Worm (Caenorhabditis elegans) whole organism, young adult: ENCODE data around the gene spch-1.
A peak's percentile ranks its signal among the peaks of the same experiment; 100 is the strongest.

Source experiments
- C06A6.2 ChIP-seq: fragments of 200-800 bp; sonication (Bioruptor generic); conservative IDR thresholded peaks from 2 replicates; pipeline ENCODE4 v1.3.6; 2022; ENCODE audit warnings: missing genetic modification characterization, missing compliant biosample characterization
- F23B12.7 ChIP-seq: sonication (generic microtip); optimal IDR thresholded peaks from 2 replicates; lab custom pipeline; 2017; ENCODE audit warnings: missing genetic modification characterization, mild to moderate bottlenecking, missing compliant biosample characterization, antibody characterized with exemption, moderate library complexity; ENCODE audit not compliant: insufficient read depth
- F33H1.4 ChIP-seq: fragments of 200-800 bp; sonication (Bioruptor generic); IDR thresholded peaks from 2 replicates; pipeline ENCODE4 v1.3.6; 2022; ENCODE audit warnings: missing genetic modification reagents, missing genetic modification characterization, missing compliant biosample characterization
- F52B5.7 ChIP-seq: sonication (generic microtip); optimal IDR thresholded peaks from 2 replicates; lab custom pipeline; 2016; ENCODE audit warnings: mild to moderate bottlenecking, missing genetic modification characterization, missing compliant biosample characterization
- K12H6.12 ChIP-seq: fragments of 200-800 bp; sonication (Bioruptor generic); optimal IDR thresholded peaks from 2 replicates; lab custom pipeline; 2018; ENCODE audit warnings: mild to moderate bottlenecking, missing genetic modification characterization, missing compliant biosample characterization
- T07F8.4 ChIP-seq: sonication (generic microtip); optimal IDR thresholded peaks from 2 replicates; lab custom pipeline; 2016; ENCODE audit warnings: mild to moderate bottlenecking, missing genetic modification characterization, moderate library complexity, missing compliant biosample characterization
- T26A5.8 ChIP-seq: sonication (generic microtip); optimal IDR thresholded peaks from 2 replicates; lab custom pipeline; 2016; ENCODE audit warnings: missing genetic modification characterization, missing compliant biosample characterization
- Y56A3A.18 ChIP-seq: fragments of 200-800 bp; sonication (Bioruptor generic); IDR thresholded peaks from 2 replicates; pipeline ENCODE4 v1.3.6; 2022; ENCODE audit warnings: missing genetic modification reagents, missing genetic modification characterization, missing compliant biosample characterization
- aptf-3 ChIP-seq: fragments of 200-800 bp; sonication (Bioruptor generic); IDR thresholded peaks from 2 replicates; pipeline ENCODE4 v1.3.6; 2022; ENCODE audit warnings: missing genetic modification characterization, missing compliant biosample characterization
- attf-5 ChIP-seq: fragments of 200-800 bp; sonication (Bioruptor generic); optimal IDR thresholded peaks from 2 replicates; lab custom pipeline; 2018; ENCODE audit warnings: mild to moderate bottlenecking, missing genetic modification characterization, missing compliant biosample characterization
- cebp-1 ChIP-seq, 2 experiments: fragments of 200-800 bp in 1 of 2; sonication (Bioruptor generic) in 1 of 2; sonication (generic microtip) in 1 of 2; IDR thresholded peaks in 1 of 2; optimal IDR thresholded peaks in 1 of 2; 2 replicates each; pipeline versions ENCODE4 v1.3.6 to Lab custom; 2017 to 2022; ENCODE audit warnings: missing compliant biosample characterization in 2 of 2, missing genetic modification characterization in 2 of 2, mild to moderate bottlenecking in 1 of 2, missing genetic modification reagents in 1 of 2, moderate library complexity in 1 of 2
- cebp-2 ChIP-seq: fragments of 200-800 bp; sonication (Bioruptor generic); IDR thresholded peaks from 2 replicates; pipeline ENCODE4 v1.3.6; 2022; ENCODE audit warnings: missing genetic modification characterization, missing compliant biosample characterization
- dox-1 ChIP-seq: fragments of 200-800 bp; sonication (Bioruptor generic); IDR thresholded peaks from 2 replicates; pipeline ENCODE4 v1.3.6; 2022; ENCODE audit warnings: missing genetic modification reagents, missing genetic modification characterization, missing compliant biosample characterization
- dpff-1 ChIP-seq: sonication (generic microtip); optimal IDR thresholded peaks from 2 replicates; lab custom pipeline; 2017; ENCODE audit warnings: mild to moderate bottlenecking, missing genetic modification characterization, missing compliant biosample characterization
- dpl-1 ChIP-seq: fragments of 150-350 bp; optimal IDR thresholded peaks from 2 replicates; lab custom pipeline; 2014; ENCODE audit warnings: missing biosample characterization, missing genetic modification reagents, missing genetic modification characterization
- efl-1 ChIP-seq: fragments of 150-350 bp; optimal IDR thresholded peaks from 2 replicates; lab custom pipeline; 2014; ENCODE audit warnings: missing biosample characterization, missing genetic modification reagents, missing genetic modification characterization
- gei-17 ChIP-seq: fragments of 200-800 bp; sonication (Bioruptor generic); optimal IDR thresholded peaks from 2 replicates; lab custom pipeline; 2018; ENCODE audit warnings: mild to moderate bottlenecking, missing genetic modification characterization, missing compliant biosample characterization
- hmg-20 ChIP-seq: fragments of 200-800 bp; sonication (Bioruptor generic); IDR thresholded peaks from 2 replicates; pipeline ENCODE4 v1.3.6; 2022; ENCODE audit warnings: missing genetic modification reagents, missing genetic modification characterization, missing compliant biosample characterization
- let-607 ChIP-seq, 2 experiments: fragments of 200-800 bp in 1 of 2; sonication (Bioruptor generic) in 1 of 2; sonication (generic microtip) in 1 of 2; optimal IDR thresholded peaks; 2 replicates each; lab custom pipeline; 2016 to 2018; ENCODE audit warnings: mild to moderate bottlenecking in 2 of 2, missing compliant biosample characterization in 2 of 2, missing genetic modification characterization in 2 of 2, moderate library complexity in 2 of 2, missing genotype in 1 of 2
- lin-26 ChIP-seq: fragments of 200-800 bp; sonication (Bioruptor generic); IDR thresholded peaks from 2 replicates; pipeline ENCODE4 v1.3.6; 2022; ENCODE audit warnings: missing genetic modification reagents, missing genetic modification characterization, missing compliant biosample characterization
- lin-35 ChIP-seq, 3 experiments: fragments of 150-350 bp in 2 of 3; sonication (generic microtip) in 1 of 3; optimal IDR thresholded peaks; 2 replicates each; lab custom pipeline; 2014 to 2018; ENCODE audit warnings: missing biosample characterization in 3 of 3, missing genetic modification characterization in 3 of 3, missing genetic modification reagents in 3 of 3
- lin-40 ChIP-seq: sonication (generic microtip); optimal IDR thresholded peaks from 2 replicates; lab custom pipeline; 2016; ENCODE audit warnings: missing genetic modification characterization, mild to moderate bottlenecking, missing compliant biosample characterization, missing genotype, missing genetic modification reagents
- lin-54 ChIP-seq: fragments of 200-800 bp; sonication (Bioruptor generic); optimal IDR thresholded peaks from 2 replicates; lab custom pipeline; 2018; ENCODE audit warnings: mild to moderate bottlenecking, missing genetic modification characterization, missing compliant biosample characterization
- lsl-1 ChIP-seq: fragments of 200-800 bp; sonication (Bioruptor generic); optimal IDR thresholded peaks from 2 replicates; lab custom pipeline; 2018; ENCODE audit warnings: mild to moderate bottlenecking, missing genetic modification characterization, moderate library complexity, missing compliant biosample characterization
- lsy-27 ChIP-seq: sonication (generic microtip); optimal IDR thresholded peaks from 2 replicates; lab custom pipeline; 2017; ENCODE audit warnings: missing genetic modification characterization, mild to moderate bottlenecking, missing compliant biosample characterization, antibody characterized with exemption, missing genotype, borderline replicate concordance; ENCODE audit not compliant: insufficient read depth
- madf-6 ChIP-seq: fragments of 200-800 bp; sonication (Bioruptor generic); IDR thresholded peaks from 2 replicates; pipeline ENCODE4 v1.3.6; 2022; ENCODE audit warnings: missing genetic modification reagents, missing genetic modification characterization, missing compliant biosample characterization
- madf-8 ChIP-seq: fragments of 200-800 bp; sonication (Bioruptor generic); conservative IDR thresholded peaks from 2 replicates; pipeline ENCODE4 v1.3.6; 2022; ENCODE audit warnings: missing genetic modification reagents, missing genetic modification characterization, missing compliant biosample characterization
- mel-28 ChIP-seq: sonication (generic microtip); optimal IDR thresholded peaks from 2 replicates; lab custom pipeline; 2016; ENCODE audit warnings: borderline replicate concordance, mild to moderate bottlenecking, missing genetic modification characterization, missing compliant biosample characterization
- nhr-80 ChIP-seq: sonication (generic microtip); optimal IDR thresholded peaks from 2 replicates; lab custom pipeline; 2016; ENCODE audit warnings: missing genetic modification characterization, missing compliant biosample characterization
- pbrm-1 ChIP-seq: fragments of 200-800 bp; sonication (Bioruptor generic); IDR thresholded peaks from 2 replicates; pipeline ENCODE4 v1.3.6; 2022; ENCODE audit warnings: missing genetic modification reagents, missing genetic modification characterization, missing compliant biosample characterization
- pha-4 ChIP-seq: fragments of 150-350 bp; sonication (generic microtip); optimal IDR thresholded peaks from 2 replicates; lab custom pipeline; 2014; ENCODE audit warnings: missing biosample characterization, missing genetic modification reagents, missing genetic modification characterization
- snpc-4 ChIP-seq, 5 experiments: fragments of 150-350 bp in 1 of 5; sonication (generic microtip) in 4 of 5; optimal IDR thresholded peaks; 2 replicates each; lab custom pipeline; 2014 to 2018; ENCODE audit warnings: missing genetic modification characterization in 5 of 5, missing biosample characterization in 3 of 5, antibody characterized with exemption in 2 of 5, mild to moderate bottlenecking in 2 of 5, missing compliant biosample characterization in 2 of 5, missing genotype in 2 of 5, moderate library complexity in 2 of 5, missing genetic modification reagents in 1 of 5
- tbp1 ChIP-seq: fragments of 200-800 bp; sonication (Bioruptor generic); optimal IDR thresholded peaks from 2 replicates; lab custom pipeline; 2018; ENCODE audit warnings: mild to moderate bottlenecking, missing genetic modification characterization, missing compliant biosample characterization
- ztf-18 ChIP-seq: sonication (generic microtip); optimal IDR thresholded peaks from 2 replicates; lab custom pipeline; 2016; ENCODE audit warnings: missing genotype, mild to moderate bottlenecking, missing genetic modification characterization, missing compliant biosample characterization
- ztf-22 ChIP-seq: fragments of 200-800 bp; sonication (Bioruptor generic); optimal IDR thresholded peaks from 2 replicates; lab custom pipeline; 2018; ENCODE audit warnings: mild to moderate bottlenecking, missing genetic modification characterization, moderate library complexity, missing compliant biosample characterization
- ztf-26 ChIP-seq: sonication (generic microtip); optimal IDR thresholded peaks from 2 replicates; lab custom pipeline; 2017; ENCODE audit warnings: missing genetic modification characterization, missing compliant biosample characterization

Gene spch-1

DNA sequence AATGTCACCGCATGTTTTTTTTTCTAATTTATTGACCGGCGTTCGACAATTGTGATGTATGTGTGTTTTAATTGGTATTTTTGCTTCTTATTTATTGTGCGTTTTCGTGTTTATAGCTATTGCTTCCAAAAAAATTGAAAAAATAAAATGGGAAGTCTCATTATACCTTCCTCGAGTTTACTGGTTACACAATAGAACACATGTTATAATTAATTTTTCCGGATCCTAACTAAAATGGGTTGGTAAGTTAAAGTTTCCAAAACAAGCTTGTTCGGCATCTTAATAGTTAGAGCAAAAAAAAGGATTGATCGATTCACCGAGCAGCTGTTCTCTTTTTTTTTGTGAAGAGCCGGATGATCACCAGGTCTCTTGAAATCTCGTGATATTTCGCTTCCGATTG lies 44.1 kb upstream of the spch-1 start, which contains the start of gene ttr-54:
TSS of gene ttr-54 (plus strand) at position 301 of the 400 bp plus-strand sequence.
- TF ChIP-seq mel-28 (tag; lab: Kevin White, UChicago) (no peak), madf-6 (GFP tag; lab: Robert Waterston, UW) (peak; percentile 48; the same call in 1 of the 2 replicates)

DNA sequence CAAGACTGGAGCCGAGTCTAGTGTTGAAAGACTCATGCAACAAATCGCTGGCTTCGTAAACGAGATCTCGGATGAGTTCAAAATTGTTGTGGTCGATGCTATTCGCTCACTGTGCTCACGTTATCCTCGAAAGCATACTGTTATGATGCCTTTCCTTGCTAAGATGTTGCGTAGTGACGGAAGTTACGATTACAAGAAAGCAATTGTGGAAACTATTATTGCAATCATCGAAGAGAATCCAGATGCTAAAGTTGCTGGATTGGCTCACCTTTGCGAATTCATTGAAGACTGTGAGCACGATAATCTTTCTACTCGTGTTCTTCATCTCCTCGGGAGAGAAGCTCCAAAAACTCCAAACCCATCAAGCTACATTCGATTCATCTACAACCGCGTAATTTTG lies 42.1 kb upstream of the spch-1 start:
- TF ChIP-seq gei-17 (no peak), ztf-22 (GFP tag; lab: Kevin White, UChicago) (no peak), lin-26 (GFP tag; lab: Robert Waterston, UW) (no peak), dpff-1 (tag; lab: Kevin White, UChicago) (no peak), K12H6.12 (tag; lab: Kevin White, UChicago) (no peak), ztf-18 (no peak), T07F8.4 (tag; lab: Kevin White, UChicago) (no peak), pbrm-1 (GFP tag; lab: Robert Waterston, UW) (no peak), hmg-20 (GFP tag; lab: Robert Waterston, UW) (no peak), cebp-2 (GFP tag; lab: Robert Waterston, UW) (no peak), tbp1 (GFP tag; lab: Kevin White, UChicago) (no peak), T26A5.8 (tag; lab: Kevin White, UChicago) (no peak), C06A6.2 (GFP tag; lab: Robert Waterston, UW) (no peak)

DNA sequence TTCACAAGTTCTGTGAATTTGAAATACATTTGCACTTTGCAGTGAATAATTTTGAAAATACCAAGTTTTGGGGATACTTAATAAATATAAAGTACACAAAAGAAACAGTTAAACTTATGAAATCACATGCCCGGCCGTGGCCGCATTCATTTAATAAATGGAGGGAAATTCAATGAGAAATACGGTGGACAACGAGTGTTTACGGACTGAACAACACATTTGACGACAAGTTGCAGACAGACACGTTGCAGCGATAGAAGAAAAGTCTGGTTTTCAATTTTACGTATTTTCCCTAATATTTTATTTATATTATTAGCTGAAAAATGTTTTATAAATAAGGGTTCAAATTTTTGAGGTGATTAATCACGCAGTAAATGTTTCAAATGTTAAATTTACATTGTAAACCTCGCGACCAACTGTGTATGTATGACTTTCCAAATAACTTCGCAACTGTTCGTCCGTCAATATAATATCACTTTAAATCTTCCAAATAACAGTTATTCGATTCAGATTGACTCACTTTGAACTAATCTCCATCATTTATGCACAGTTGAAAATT lies 40.2 kb upstream of the spch-1 start, which contains the start of gene copg-1:
TSS of gene copg-1 (plus strand) at position 509 of the 559 bp plus-strand sequence.
- TF ChIP-seq efl-1 (GFP tag; lab: Kevin White, UChicago) (peak; percentile 56), lin-40 (tag; lab: Kevin White, UChicago) (peak; percentile 2), F33H1.4 (GFP tag; lab: Robert Waterston, UW) (peak; percentile 46), F52B5.7 (no peak), ztf-26 (tag; lab: Kevin White, UChicago) (no peak), tbp1 (GFP tag; lab: Kevin White, UChicago) (peak; percentile 14), nhr-80 (tag; lab: Kevin White, UChicago) (peak; percentile 2), cebp-1 (GFP tag; IDR thresholded peaks at IDR 0.05; lab: Robert Waterston, UW) (no peak), cebp-1 (tag; optimal IDR thresholded peaks at IDR 0.05; lab: Kevin White, UChicago) (peak; percentile 67), F23B12.7 (tag; lab: Kevin White, UChicago) (peak; percentile 25), madf-6 (GFP tag; lab: Robert Waterston, UW) (peak; percentile 58; the same call in 1 of the 2 replicates), ztf-18 (no peak), attf-5 (GFP tag; lab: Kevin White, UChicago) (peak; percentile 18), aptf-3 (GFP tag; lab: Robert Waterston, UW) (no peak), madf-8 (0 out of 2 replicates have a peak, but pooled peaks have one; percentile 6), Y56A3A.18 (GFP tag; lab: Robert Waterston, UW) (no peak), lsl-1 (GFP tag; lab: Kevin White, UChicago) (peak; percentile 67), K12H6.12 (tag; lab: Kevin White, UChicago) (peak; percentile 22), lin-35 (GFP tag; optimal IDR thresholded peaks at IDR 0.05; lab: Kevin White, UChicago) (peak in 1 of 3 experiments; percentile 16), dox-1 (GFP tag; lab: Robert Waterston, UW) (peak; percentile 51), lsy-27 (no peak), snpc-4 (GFP tag; optimal IDR thresholded peaks at IDR 0.05; lab: Kevin White, UChicago) (peak; percentile 4), snpc-4 (tag; optimal IDR thresholded peaks at IDR 0.05; lab: Kevin White, UChicago) (peak in 2 of 4 experiments; percentile 0 to 12), let-607 (tag; optimal IDR thresholded peaks at IDR 0.05; lab: Kevin White, UChicago) (peak; percentile 67 to 87), dpl-1 (GFP tag; lab: Kevin White, UChicago) (peak; percentile 24), lin-54 (GFP tag; lab: Kevin White, UChicago) (peak; percentile 14), pha-4 (tag; lab: Kevin White, UChicago) (peak; percentile 17)
- TF ChIP-seq, all 124 proteins: peak for 19
